Fruit fly (Drosophila melanogaster) whole organism, embryonic: Measurements from ENCODE around the gene CG31016.

Experiments
- CG10462 ChIP-seq: fragments of 200-800 bp; sonication (Bioruptor generic); optimal IDR thresholded peaks from 2 replicates; lab custom pipeline; 2016; ENCODE audit warnings: missing biosample characterization, missing genetic modification characterization
- CG11247 ChIP-seq: fragments of 200-800 bp; sonication (Bioruptor generic); IDR thresholded peaks from 2 replicates; pipeline ENCODE4 v1.3.6; 2022; ENCODE audit warnings: missing biosample characterization, missing genetic modification characterization
- CG5180 ChIP-seq: fragments of 200-800 bp; sonication (Bioruptor generic); optimal IDR thresholded peaks from 3 replicates; lab custom pipeline; 2017; ENCODE audit warnings: missing biosample characterization, missing genetic modification characterization, mild to moderate bottlenecking, moderate library complexity, missing genetic modification reagents
- H15 ChIP-seq: fragments of 200-800 bp; sonication (Bioruptor generic); IDR thresholded peaks from 3 replicates; pipeline ENCODE4 v1.3.6; 2022; ENCODE audit warnings: missing biosample characterization, missing genetic modification characterization
- Sry-δ ChIP-seq: fragments of 200-800 bp; sonication (Bioruptor generic); optimal IDR thresholded peaks from 2 replicates; lab custom pipeline; 2016; ENCODE audit warnings: missing biosample characterization, missing genetic modification characterization
- ems ChIP-seq: fragments of 200-800 bp; sonication (Bioruptor generic); optimal IDR thresholded peaks from 3 replicates; lab custom pipeline; 2016; ENCODE audit warnings: missing biosample characterization, missing genetic modification characterization
- esg ChIP-seq: fragments of 200-800 bp; sonication (Bioruptor generic); conservative IDR thresholded peaks from 2 replicates; pipeline ENCODE4 v1.3.6; 2022; ENCODE audit warnings: missing biosample characterization, missing genetic modification characterization
- prd ChIP-seq, 3 experiments: fragments of >200 bp in 2 of 3; fragments of 200-800 bp in 1 of 3; sonication (Bioruptor generic) in 1 of 3; optimal IDR thresholded peaks in 2 of 3; IDR thresholded peaks in 1 of 3; 2 replicates in 2 of 3; 3 replicates in 1 of 3; pipeline versions ENCODE4 v1.3.6 to Lab custom; 2017 to 2022; ENCODE audit warnings: missing biosample characterization in 1 of 3, missing genetic modification characterization in 1 of 3

dm6 chr3R:30617457-30617856, 11.5 kb downstream of the CG31016 start:
- TF ChIP-seq prd (optimal IDR thresholded peaks at IDR 0.05; lab: Kevin White, UChicago), result no peak
- no peak for TF ChIP-seq prd (GFP tag; IDR thresholded peaks at IDR 0.05; lab: Robert Waterston, UW)
- TF ChIP-seq CG5180 (GFP tag; lab: Kevin White, UChicago), result no peak
- no peak for TF ChIP-seq Sry-δ
- TF ChIP-seq esg (GFP tag; lab: Robert Waterston, UW), result no peak
- TF ChIP-seq CG11247, result no peak
- TF ChIP-seq ems (GFP tag; lab: Kevin White, UChicago), result no peak
- TF ChIP-seq H15 (GFP tag; lab: Robert Waterston, UW), result no peak
- TF ChIP-seq CG10462 (GFP tag; lab: Kevin White, UChicago), result no peak
